Fruit fly (Drosophila melanogaster) whole organism, embryonic: ENCODE measurements around the gene CG43645.
A peak's percentile ranks its signal among the peaks of the same experiment; 100 is the strongest.

Experiments
- Antp ChIP-seq: fragments of 200-800 bp; sonication (Bioruptor generic); optimal IDR thresholded peaks from 3 replicates; lab custom pipeline; 2016; ENCODE audit warnings: missing biosample characterization, missing genetic modification characterization
- Asciz ChIP-seq: fragments of 200-800 bp; sonication (Bioruptor generic); optimal IDR thresholded peaks from 2 replicates; lab custom pipeline; 2017; ENCODE audit warnings: missing biosample characterization, mild to moderate bottlenecking, missing genetic modification characterization, missing genetic modification reagents
- CG10321 ChIP-seq: fragments of 200-800 bp; sonication (Bioruptor generic); IDR thresholded peaks from 2 replicates; pipeline ENCODE4 v1.3.6; 2022; ENCODE audit warnings: missing biosample characterization, missing genetic modification characterization
- CG14667 ChIP-seq: fragments of 200-800 bp; sonication (Bioruptor generic); IDR thresholded peaks from 2 replicates; pipeline ENCODE4 v1.3.6; 2022; ENCODE audit warnings: missing biosample characterization, missing genetic modification characterization
- CG14965 ChIP-seq: fragments of 200-800 bp; sonication (Bioruptor generic); optimal IDR thresholded peaks from 2 replicates; lab custom pipeline; 2016; ENCODE audit warnings: missing biosample characterization, missing genetic modification characterization, borderline replicate concordance
- CG1529 ChIP-seq: fragments of 200-800 bp; sonication (Bioruptor generic); optimal IDR thresholded peaks from 3 replicates; lab custom pipeline; 2018; ENCODE audit warnings: missing biosample characterization, missing genetic modification characterization
- CG1602 ChIP-seq: fragments of 200-800 bp; sonication (Bioruptor generic); optimal IDR thresholded peaks from 3 replicates; lab custom pipeline; 2016; ENCODE audit warnings: missing biosample characterization, missing genetic modification characterization
- CG17385 ChIP-seq: fragments of 200-800 bp; sonication (Bioruptor generic); optimal IDR thresholded peaks from 3 replicates; lab custom pipeline; 2018; ENCODE audit warnings: missing biosample characterization, mild to moderate bottlenecking, missing genetic modification characterization
- CG18476 ChIP-seq: fragments of 200-800 bp; sonication (Bioruptor generic); optimal IDR thresholded peaks from 2 replicates; lab custom pipeline; 2016; ENCODE audit warnings: missing biosample characterization, mild to moderate bottlenecking, missing genetic modification characterization
- CG31224 ChIP-seq: fragments of 200-800 bp; sonication (Bioruptor generic); IDR thresholded peaks from 2 replicates; pipeline ENCODE4 v1.3.6; 2022; ENCODE audit warnings: missing biosample characterization, missing genetic modification characterization
- CG31365 ChIP-seq: fragments of 200-800 bp; sonication (Bioruptor generic); optimal IDR thresholded peaks from 2 replicates; lab custom pipeline; 2018; ENCODE audit warnings: missing biosample characterization, mild to moderate bottlenecking, missing genetic modification characterization
- CG34422 ChIP-seq: fragments of 200-800 bp; sonication (Bioruptor generic); IDR thresholded peaks from 3 replicates; pipeline ENCODE4 v1.3.6; 2022; ENCODE audit warnings: missing biosample characterization, missing genetic modification characterization
- CG5245 ChIP-seq: fragments of 200-800 bp; sonication (Bioruptor generic); optimal IDR thresholded peaks from 3 replicates; lab custom pipeline; 2016; ENCODE audit warnings: missing biosample characterization, missing genetic modification characterization
- CG6175 ChIP-seq: fragments of 200-800 bp; sonication (Bioruptor generic); IDR thresholded peaks from 3 replicates; pipeline ENCODE4 v1.3.6; 2022; ENCODE audit warnings: missing biosample characterization, missing genetic modification characterization
- CG7271 ChIP-seq: fragments of 200-800 bp; sonication (Bioruptor generic); optimal IDR thresholded peaks from 2 replicates; lab custom pipeline; 2018; ENCODE audit warnings: missing biosample characterization, mild to moderate bottlenecking, missing genetic modification characterization, moderate library complexity
- CG7556 ChIP-seq: fragments of 200-800 bp; sonication (Bioruptor generic); optimal IDR thresholded peaks from 2 replicates; lab custom pipeline; 2017; ENCODE audit warnings: missing biosample characterization, mild to moderate bottlenecking, missing genetic modification characterization
- CG8290 ChIP-seq, 3 experiments: fragments of 200-800 bp; sonication (Bioruptor generic); optimal IDR thresholded peaks; 2 replicates each; lab custom pipeline; 2016 to 2019; ENCODE audit warnings: missing biosample characterization in 3 of 3, missing genetic modification characterization in 3 of 3, mild to moderate bottlenecking in 2 of 3, moderate library complexity in 1 of 3
- Chrac-16 ChIP-seq: fragments of 200-800 bp; sonication (Bioruptor generic); optimal IDR thresholded peaks from 3 replicates; lab custom pipeline; 2016; ENCODE audit warnings: missing biosample characterization, missing genetic modification characterization
- CoRest ChIP-seq: fragments of 200-800 bp; sonication (Bioruptor generic); optimal IDR thresholded peaks from 3 replicates; lab custom pipeline; 2018; ENCODE audit warnings: missing biosample characterization, mild to moderate bottlenecking, missing genetic modification characterization, moderate library complexity
- Dll ChIP-seq: fragments of 200-800 bp; sonication (Bioruptor generic); IDR thresholded peaks from 4 replicates; pipeline ENCODE4 v1.3.6; 2022; ENCODE audit warnings: missing biosample characterization, missing genetic modification characterization; ENCODE audit not compliant: partially characterized antibody
- HmgZ ChIP-seq: fragments of 200-800 bp; sonication (Bioruptor generic); optimal IDR thresholded peaks from 2 replicates; lab custom pipeline; 2018; ENCODE audit warnings: missing biosample characterization, mild to moderate bottlenecking, missing genetic modification characterization
- Kr ChIP-seq: fragments of 200-800 bp; sonication (Bioruptor generic); optimal IDR thresholded peaks from 2 replicates; lab custom pipeline; 2017; ENCODE audit warnings: missing biosample characterization, mild to moderate bottlenecking, missing genetic modification characterization
- Mes4 ChIP-seq: fragments of 200-800 bp; sonication (Bioruptor generic); optimal IDR thresholded peaks from 2 replicates; lab custom pipeline; 2016; ENCODE audit warnings: missing biosample characterization, missing genetic modification characterization
- Myb ChIP-seq: fragments of 200-800 bp; sonication (Bioruptor generic); optimal IDR thresholded peaks from 2 replicates; lab custom pipeline; 2016; ENCODE audit warnings: missing biosample characterization, missing genetic modification characterization
- Oaz ChIP-seq: fragments of 200-800 bp; sonication (Bioruptor generic); IDR thresholded peaks from 2 replicates; pipeline ENCODE4 v1.3.6; 2022; ENCODE audit warnings: missing biosample characterization, missing genetic modification characterization
- Ravus ChIP-seq: fragments of 200-800 bp; sonication (Bioruptor generic); IDR thresholded peaks from 2 replicates; pipeline ENCODE4 v1.3.6; 2022; ENCODE audit warnings: missing biosample characterization, missing genetic modification characterization
- Usf ChIP-seq: fragments of 200-800 bp; sonication (Bioruptor generic); optimal IDR thresholded peaks from 2 replicates; lab custom pipeline; 2017; ENCODE audit warnings: missing genotype, missing biosample characterization, missing genetic modification characterization
- ara ChIP-seq: fragments of 200-800 bp; sonication (Bioruptor generic); IDR thresholded peaks from 2 replicates; pipeline ENCODE4 v1.3.6; 2022; ENCODE audit warnings: missing biosample characterization, missing genetic modification characterization
- ase ChIP-seq: fragments of 200-800 bp; sonication (Bioruptor generic); IDR thresholded peaks from 3 replicates; pipeline ENCODE4 v1.3.6; 2022; ENCODE audit warnings: missing biosample characterization, missing genetic modification characterization
- bcd ChIP-seq: fragments of 200-800 bp; sonication (Bioruptor generic); optimal IDR thresholded peaks from 2 replicates; lab custom pipeline; 2017; ENCODE audit warnings: missing biosample characterization, mild to moderate bottlenecking, missing genetic modification characterization
- bsh ChIP-seq, 2 experiments: fragments of 200-800 bp; sonication (Bioruptor generic); optimal IDR thresholded peaks; 2 replicates each; lab custom pipeline; 2017 to 2018; ENCODE audit warnings: mild to moderate bottlenecking in 2 of 2, missing biosample characterization in 2 of 2, missing genetic modification characterization in 2 of 2, moderate library complexity in 1 of 2
- cad ChIP-seq: fragments of >200 bp; optimal IDR thresholded peaks from 2 replicates; lab custom pipeline; 2017; ENCODE audit warnings: missing biosample characterization, missing genetic modification characterization
- cas ChIP-seq: fragments of 200-800 bp; sonication (Bioruptor generic); IDR thresholded peaks from 2 replicates; pipeline ENCODE4 v1.3.6; 2022; ENCODE audit warnings: missing biosample characterization, missing genetic modification characterization
- cg ChIP-seq: fragments of 200-800 bp; sonication (Bioruptor generic); optimal IDR thresholded peaks from 3 replicates; lab custom pipeline; 2019; ENCODE audit warnings: missing biosample characterization, mild to moderate bottlenecking, missing genetic modification characterization, moderate library complexity
- crc ChIP-seq: fragments of 200-800 bp; sonication (Bioruptor generic); optimal IDR thresholded peaks from 2 replicates; lab custom pipeline; 2016; ENCODE audit warnings: missing biosample characterization, missing genetic modification characterization
- croc ChIP-seq: fragments of 200-800 bp; sonication (Bioruptor generic); conservative IDR thresholded peaks from 3 replicates; pipeline ENCODE4 v1.3.6; 2022; ENCODE audit warnings: missing biosample characterization, missing genetic modification characterization
- dmrt11E ChIP-seq: fragments of 200-800 bp; sonication (Bioruptor generic); optimal IDR thresholded peaks from 3 replicates; lab custom pipeline; 2018; ENCODE audit warnings: missing biosample characterization, mild to moderate bottlenecking, missing genetic modification characterization, moderate library complexity
- fd96Cb ChIP-seq: fragments of 200-800 bp; sonication (Bioruptor generic); optimal IDR thresholded peaks from 2 replicates; lab custom pipeline; 2018; ENCODE audit warnings: missing biosample characterization, mild to moderate bottlenecking, missing genetic modification characterization, moderate library complexity
- gce ChIP-seq: fragments of 200-800 bp; sonication (Bioruptor generic); IDR thresholded peaks from 3 replicates; pipeline ENCODE4 v1.3.6; 2022; ENCODE audit warnings: missing biosample characterization, missing genetic modification characterization
- grn ChIP-seq: fragments of 200-800 bp; sonication (Bioruptor generic); optimal IDR thresholded peaks from 3 replicates; lab custom pipeline; 2017; ENCODE audit warnings: missing biosample characterization, missing genetic modification characterization
- insv ChIP-seq, 2 experiments: fragments of 200-800 bp; sonication (Bioruptor generic); optimal IDR thresholded peaks; 3 replicates each; lab custom pipeline; 2016 to 2018; ENCODE audit warnings: missing biosample characterization in 2 of 2, missing genetic modification characterization in 2 of 2
- maf-S ChIP-seq: fragments of 200-800 bp; sonication (Bioruptor generic); optimal IDR thresholded peaks from 2 replicates; lab custom pipeline; 2016; ENCODE audit warnings: missing biosample characterization, missing genetic modification characterization
- mld ChIP-seq: fragments of 200-800 bp; sonication (Bioruptor generic); IDR thresholded peaks from 3 replicates; pipeline ENCODE4 v1.3.6; 2022; ENCODE audit warnings: missing biosample characterization, missing genetic modification characterization; ENCODE audit not compliant: partially characterized antibody
- sqz ChIP-seq: fragments of 200-800 bp; sonication (Bioruptor generic); optimal IDR thresholded peaks from 3 replicates; lab custom pipeline; 2018; ENCODE audit warnings: missing biosample characterization, mild to moderate bottlenecking, missing genetic modification characterization
- tgo ChIP-seq: fragments of 200-800 bp; sonication (Bioruptor generic); IDR thresholded peaks from 3 replicates; pipeline ENCODE4 v1.3.6; 2022; ENCODE audit warnings: missing biosample characterization, missing genetic modification characterization
- tin ChIP-seq: fragments of 200-800 bp; sonication (Bioruptor generic); optimal IDR thresholded peaks from 3 replicates; lab custom pipeline; 2016; ENCODE audit warnings: missing biosample characterization, missing genetic modification characterization
- toy ChIP-seq: fragments of 200-800 bp; sonication (Bioruptor generic); IDR thresholded peaks from 2 replicates; pipeline ENCODE4 v1.3.6; 2022; ENCODE audit warnings: missing biosample characterization, missing genetic modification characterization
- vnd ChIP-seq: fragments of 200-800 bp; sonication (Bioruptor generic); IDR thresholded peaks from 3 replicates; pipeline ENCODE4 v1.3.6; 2022; ENCODE audit warnings: missing biosample characterization, missing genetic modification characterization; ENCODE audit not compliant: partially characterized antibody
- vvl ChIP-seq: fragments of 200-800 bp; sonication (Bioruptor generic); IDR thresholded peaks from 2 replicates; pipeline ENCODE4 v1.3.6; 2022; ENCODE audit warnings: missing biosample characterization, missing genetic modification characterization
- zen ChIP-seq: fragments of 200-800 bp; sonication (Bioruptor generic); optimal IDR thresholded peaks from 3 replicates; lab custom pipeline; 2018; ENCODE audit warnings: missing biosample characterization, mild to moderate bottlenecking, missing genetic modification characterization, moderate library complexity

CG43645 gene

dm6 chr2L:17480943-17481580, 4.5 kb upstream of the CG43645 start, which contains the start of the genes fws and Lamtor3 (continued):
- TF ChIP-seq CoRest (tag; lab: Kevin White, UChicago) (peak; percentile 98), Chrac-16 (GFP tag; lab: Kevin White, UChicago) (peak; percentile 97), CG14965 (GFP tag; lab: Kevin White, UChicago) (no peak), CG7271 (tag; lab: Kevin White, UChicago) (peak; percentile 96), Asciz (GFP tag; lab: Kevin White, UChicago) (peak; percentile 97), maf-S (peak; percentile 86), CG18476 (GFP tag; lab: Kevin White, UChicago) (peak; percentile 94), Dll (GFP tag; lab: Robert Waterston, UW) (peak; percentile 74), tgo (GFP tag; lab: Robert Waterston, UW) (peak; percentile 99), bcd (GFP tag; lab: Kevin White, UChicago) (peak; percentile 98), Oaz (peak; percentile 98), bsh (GFP tag; optimal IDR thresholded peaks at IDR 0.05; lab: Kevin White, UChicago) (peak; percentile 95 to 99), crc (peak; percentile 31), CG14667 (GFP tag; lab: Robert Waterston, UW) (peak; percentile 99), vnd (GFP tag; lab: Robert Waterston, UW) (no peak), Myb (peak; percentile 70), CG5245 (GFP tag; lab: Kevin White, UChicago) (peak; percentile 92), CG34422 (GFP tag; lab: Robert Waterston, UW) (peak; percentile 100), CG7556 (GFP tag; lab: Kevin White, UChicago) (peak; percentile 97), cg (GFP tag; lab: Kevin White, UChicago) (no peak), vvl (peak; percentile 100), cas (GFP tag; lab: Robert Waterston, UW) (peak; percentile 98), sqz (GFP tag; lab: Kevin White, UChicago) (peak; percentile 91), tin (peak; percentile 95), Kr (peak; percentile 29), dmrt11E (tag; lab: Kevin White, UChicago) (peak; percentile 98), HmgZ (tag; lab: Kevin White, UChicago) (peak; percentile 98), CG10321 (GFP tag; lab: Robert Waterston, UW) (peak; percentile 87), gce (peak; percentile 99), Ravus (GFP tag; lab: Robert Waterston, UW) (peak; percentile 96), Usf (GFP tag; lab: Kevin White, UChicago) (peak; percentile 97), ase (GFP tag; lab: Robert Waterston, UW) (peak; percentile 100), CG17385 (GFP tag; lab: Kevin White, UChicago) (peak; percentile 96), CG1529 (GFP tag; lab: Kevin White, UChicago) (peak; percentile 97), CG6175 (GFP tag; lab: Robert Waterston, UW) (peak; percentile 99), CG31365 (tag; lab: Kevin White, UChicago) (peak; percentile 80), Mes4 (GFP tag; lab: Kevin White, UChicago) (peak; percentile 72), toy (GFP tag; lab: Robert Waterston, UW) (peak; percentile 98), zen (tag; lab: Kevin White, UChicago) (peak; percentile 98), Antp (peak; percentile 72), CG31224 (peak; percentile 97), fd96Cb (peak; percentile 98), grn (GFP tag; lab: Kevin White, UChicago) (no peak), croc (peak; percentile 97), CG8290 (GFP tag; optimal IDR thresholded peaks at IDR 0.05; lab: Kevin White, UChicago) (peak; percentile 77), CG8290 (tag; optimal IDR thresholded peaks at IDR 0.05; lab: Kevin White, UChicago) (peak in 1 of 2 experiments; percentile 84), mld (GFP tag; lab: Robert Waterston, UW) (peak; percentile 49; the same call in 1 of the 3 replicates), cad (GFP tag; lab: Kevin White, UChicago) (no peak), ara (GFP tag; lab: Robert Waterston, UW) (peak; percentile 99), CG1602 (GFP tag; lab: Kevin White, UChicago) (peak; percentile 97), insv (GFP tag; optimal IDR thresholded peaks at IDR 0.05; lab: Kevin White, UChicago) (no peak)
